Worm (Caenorhabditis elegans) whole organism, L4/young adult: ENCODE measurements around the gene F02D10.3.
A peak's percentile ranks its signal among the peaks of the same experiment; 100 is the strongest.

Experiments used
- W03F9.2 ChIP-seq: fragments of 150-350 bp; optimal IDR thresholded peaks from 2 replicates; lab custom pipeline; 2014; ENCODE audit warnings: missing biosample characterization, missing genetic modification characterization
- dao-5 ChIP-seq: sonication (generic microtip); optimal IDR thresholded peaks from 2 replicates; lab custom pipeline; 2016; ENCODE audit warnings: missing genotype, missing genetic modification characterization, moderate library complexity, missing compliant biosample characterization
- him-1 ChIP-seq: sonication (generic microtip); optimal IDR thresholded peaks from 2 replicates; lab custom pipeline; 2016; ENCODE audit warnings: missing genotype, missing genetic modification reagents, missing genetic modification characterization, missing compliant biosample characterization

- TF ChIP-seq him-1 (tag; lab: Kevin White, UChicago) = peak; percentile 85
- TF ChIP-seq dao-5 (tag; lab: Kevin White, UChicago) = no peak
- TF ChIP-seq W03F9.2 (tag; lab: Kevin White, UChicago) = no peak
Observed at ce11 chrX:13502282-13502681, 39.9 kb upstream of the F02D10.3 start.
